Fruit fly (Drosophila melanogaster): ENCODE results near the gene CG33301.

Gene CG33301

dm6 chr2L:10053583-10054263 is 4.3 kb downstream of the CG33301 start, which contains the start of gene Cpr31A:
Gene Cpr31A (plus strand): TSS chr2L:10054213.
- TF ChIP-seq Blimp-1 (GFP tag; optimal IDR thresholded peaks at IDR 0.05), result peak; percentile 65
- TF ChIP-seq insv (GFP tag; optimal IDR thresholded peaks at IDR 0.05), result no peak
- no peak for TF ChIP-seq ATbp (GFP tag; optimal IDR thresholded peaks at IDR 0.05)
- TF ChIP-seq CG32772 (GFP tag; IDR thresholded peaks at IDR 0.05), result peak; percentile 33; the same call in 1 of the 2 replicates
- TF ChIP-seq MESR4 (GFP tag; optimal IDR thresholded peaks at IDR 0.05), result no peak
- TF ChIP-seq ewg (GFP tag; optimal IDR thresholded peaks at IDR 0.05), result peak; percentile 70
- TF ChIP-seq CG30403 (GFP tag; optimal IDR thresholded peaks at IDR 0.05), result no peak
- TF ChIP-seq dm (GFP tag; optimal IDR thresholded peaks at IDR 0.05), result no peak
- peak; percentile 8; the same call in 1 of the 2 replicates for TF ChIP-seq Awh (GFP tag; IDR thresholded peaks at IDR 0.05)
- no peak for TF ChIP-seq ssp (GFP tag; IDR thresholded peaks at IDR 0.05)
- TF ChIP-seq Dbx (GFP tag; IDR thresholded peaks at IDR 0.05), result no peak
- no peak for TF ChIP-seq CG34422 (GFP tag; IDR thresholded peaks at IDR 0.05)
- TF ChIP-seq CTCF (GFP tag; optimal IDR thresholded peaks at IDR 0.05), result peak; percentile 83
- TF ChIP-seq Atf6 (GFP tag; IDR thresholded peaks at IDR 0.05), result no peak
- TF ChIP-seq CG14860 (GFP tag; IDR thresholded peaks at IDR 0.05; ENCODE audit: partially characterized antibody), result no peak
- no peak for TF ChIP-seq CG17829 (tag; optimal IDR thresholded peaks at IDR 0.05)
- TF ChIP-seq lov (optimal IDR thresholded peaks at IDR 0.05), result no peak
- no peak for TF ChIP-seq lov (GFP tag; IDR thresholded peaks at IDR 0.05)

dm6 chr2L:10056705-10057104 is 7.3 kb downstream of the CG33301 start, which contains the start of gene Pen:
Gene Pen (plus strand): TSS chr2L:10056900.
- TF ChIP-seq Dp (GFP tag; optimal IDR thresholded peaks at IDR 0.05) (peak; percentile 79), stwl (tag; optimal IDR thresholded peaks at IDR 0.05) (peak; percentile 38), Hr3 (GFP tag; optimal IDR thresholded peaks at IDR 0.05) (no peak), Abd-B (GFP tag; optimal IDR thresholded peaks at IDR 0.05) (no peak), kni (GFP tag; optimal IDR thresholded peaks at IDR 0.05) (no peak), CG14014 (GFP tag; IDR thresholded peaks at IDR 0.05) (no peak), ac (GFP tag; optimal IDR thresholded peaks at IDR 0.05) (no peak), CG1603 (tag; optimal IDR thresholded peaks at IDR 0.05) (peak; percentile 63), CG15514 (GFP tag; optimal IDR thresholded peaks at IDR 0.05) (peak; percentile 61), Poxn (GFP tag; IDR thresholded peaks at IDR 0.05) (no peak), Ets65A (GFP tag) (no peak), CG2129 (GFP tag; IDR thresholded peaks at IDR 0.05; ENCODE audit: partially characterized antibody) (0 out of 2 replicates have a peak, but pooled peaks have one; percentile 27), gcm2 (GFP tag; optimal IDR thresholded peaks at IDR 0.05) (no peak), CG7745 (tag; optimal IDR thresholded peaks at IDR 0.05) (no peak), CG2116 (GFP tag; optimal IDR thresholded peaks at IDR 0.05) (peak; percentile 52), Sry-β (GFP tag; optimal IDR thresholded peaks at IDR 0.05) (no peak), hbn (GFP tag; IDR thresholded peaks at IDR 0.05; ENCODE audit: partially characterized antibody) (peak; percentile 56; the same call in 1 of the 2 replicates), Ets97D (GFP tag; optimal IDR thresholded peaks at IDR 0.05) (peak; percentile 17), amos (GFP tag; IDR thresholded peaks at IDR 0.05; ENCODE audit: partially characterized antibody) (peak; percentile 84), sc (optimal IDR thresholded peaks at IDR 0.05) (no peak), sc (GFP tag; optimal IDR thresholded peaks at IDR 0.05) (no peak), Dref (GFP tag; IDR thresholded peaks at IDR 0.05) (peak; percentile 89), MBD-R2 (GFP tag; IDR thresholded peaks at IDR 0.05) (peak; percentile 7; the same call in 1 of the 2 replicates), CG12659 (GFP tag; optimal IDR thresholded peaks at IDR 0.05) (peak; percentile 9), CG3407 (GFP tag; optimal IDR thresholded peaks at IDR 0.05) (no peak), E2f2 (GFP tag; IDR thresholded peaks at IDR 0.05) (peak; percentile 90), unc-4 (GFP tag; IDR thresholded peaks at IDR 0.05; ENCODE audit: partially characterized antibody) (peak; percentile 65; the same call in 1 of the 2 replicates), CG32772 (GFP tag; IDR thresholded peaks at IDR 0.05) (no peak), CG10462 (GFP tag; optimal IDR thresholded peaks at IDR 0.05) (no peak), CG10267 (tag; optimal IDR thresholded peaks at IDR 0.05) (peak; percentile 24), tna (GFP tag; IDR thresholded peaks at IDR 0.05; ENCODE audit: partially characterized antibody) (peak; percentile 53), CG6254 (GFP tag; optimal IDR thresholded peaks at IDR 0.05) (no peak)

All from whole organism, embryonic.